Fruit fly (Drosophila melanogaster): ENCODE data around the gene Hsp60B.

The Hsp60B gene

dm6 chr2L:723799-724531, 4.2 kb upstream of the Hsp60B start:
- TF ChIP-seq CG7045 (GFP tag; optimal IDR thresholded peaks at IDR 0.05) = no peak
- TF ChIP-seq CG5204 (GFP tag; optimal IDR thresholded peaks at IDR 0.05) = no peak
- no peak for TF ChIP-seq ovo (GFP tag; optimal IDR thresholded peaks at IDR 0.05)

- TF ChIP-seq toe (GFP tag; optimal IDR thresholded peaks at IDR 0.05) (no peak), CG5204 (GFP tag; optimal IDR thresholded peaks at IDR 0.05) (no peak), Mnt (GFP tag; optimal IDR thresholded peaks at IDR 0.05) (no peak), CG12768 (GFP tag; optimal IDR thresholded peaks at IDR 0.05) (no peak), Crg-1 (GFP tag; optimal IDR thresholded peaks at IDR 0.05) (no peak), Clk (GFP tag; optimal IDR thresholded peaks at IDR 0.05) (no peak)
Measured at dm6 chr2L:724746-725145, 3.4 kb upstream of the Hsp60B start.

DNA sequence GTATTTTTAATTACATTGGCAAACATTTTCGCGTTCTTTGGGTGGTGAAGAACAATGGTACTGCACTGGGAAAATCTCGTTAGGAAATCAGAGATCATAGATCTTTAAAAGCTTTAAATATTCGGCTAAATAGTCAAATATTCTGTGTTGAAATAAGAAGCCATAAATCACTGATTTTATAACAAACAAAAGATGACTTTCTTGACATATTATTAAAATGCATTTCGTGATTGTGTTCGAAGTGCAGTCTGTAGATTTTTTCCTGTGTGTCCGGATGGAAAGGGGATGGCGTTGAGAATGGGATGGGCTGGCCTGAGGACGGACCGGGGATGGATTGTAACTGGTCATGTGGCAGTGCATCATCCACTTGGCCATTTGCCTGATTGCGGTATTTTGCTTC, 3.9 kb downstream of the Hsp60B start:
- TF ChIP-seq CG7045 (GFP tag; optimal IDR thresholded peaks at IDR 0.05) (no peak), kay (GFP tag; ENCODE audit: borderline replicate concordance) (no peak), CG11617 (GFP tag; optimal IDR thresholded peaks at IDR 0.05) (no peak), bab1 (GFP tag; optimal IDR thresholded peaks at IDR 0.05) (no peak), Crg-1 (GFP tag; optimal IDR thresholded peaks at IDR 0.05) (no peak), cnc (optimal IDR thresholded peaks at IDR 0.05) (no peak), CG33017 (tag; optimal IDR thresholded peaks at IDR 0.05) (no peak), pad (GFP tag; optimal IDR thresholded peaks at IDR 0.05) (no peak), CG5204 (GFP tag; optimal IDR thresholded peaks at IDR 0.05) (no peak), CG12768 (GFP tag; optimal IDR thresholded peaks at IDR 0.05) (no peak), CG7101 (tag; optimal IDR thresholded peaks at IDR 0.05) (no peak), Mnt (GFP tag; optimal IDR thresholded peaks at IDR 0.05) (no peak), CG1620 (GFP tag; optimal IDR thresholded peaks at IDR 0.05) (no peak), Hr96 (GFP tag; optimal IDR thresholded peaks at IDR 0.05) (no peak), toe (GFP tag; optimal IDR thresholded peaks at IDR 0.05) (no peak), Clk (GFP tag; optimal IDR thresholded peaks at IDR 0.05) (no peak), cic (GFP tag; optimal IDR thresholded peaks at IDR 0.05) (no peak), tj (GFP tag; optimal IDR thresholded peaks at IDR 0.05) (no peak), CG14711 (tag; optimal IDR thresholded peaks at IDR 0.05) (no peak), ovo (GFP tag; optimal IDR thresholded peaks at IDR 0.05) (no peak)

dm6 chr2L:734120-734519, 6.0 kb downstream of the Hsp60B start:
- TF ChIP-seq CG33017 (tag; optimal IDR thresholded peaks at IDR 0.05) = no peak
- no peak for TF ChIP-seq CG5204 (GFP tag; optimal IDR thresholded peaks at IDR 0.05)

DNA sequence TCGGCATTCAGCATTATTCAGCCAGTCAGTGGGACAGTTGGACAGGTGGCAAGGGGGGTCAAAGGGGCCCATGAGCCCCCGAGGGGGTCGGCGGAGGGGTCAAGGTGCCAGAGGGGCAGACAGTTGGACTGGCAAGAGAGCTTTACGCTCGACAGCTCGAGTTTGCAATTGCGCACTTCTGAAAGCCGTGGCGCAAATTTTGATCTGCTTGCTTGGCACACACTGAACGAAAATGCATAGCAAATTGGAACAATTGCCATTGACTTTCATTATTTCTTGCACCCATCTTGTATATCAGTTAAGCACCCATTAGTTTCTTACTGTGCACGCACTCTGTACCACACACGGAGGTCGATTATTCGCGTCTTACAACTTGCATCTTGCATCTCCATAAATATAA, 7.6 kb downstream of the Hsp60B start:
- TF ChIP-seq CG12768 (GFP tag; optimal IDR thresholded peaks at IDR 0.05) = no peak
- no peak for TF ChIP-seq CG14711 (tag; optimal IDR thresholded peaks at IDR 0.05)
- TF ChIP-seq pad (GFP tag; optimal IDR thresholded peaks at IDR 0.05) = no peak
- no peak for TF ChIP-seq toe (GFP tag; optimal IDR thresholded peaks at IDR 0.05)
- TF ChIP-seq Clk (GFP tag; optimal IDR thresholded peaks at IDR 0.05) = no peak
- TF ChIP-seq CG7101 (tag; optimal IDR thresholded peaks at IDR 0.05) = no peak
- TF ChIP-seq CG33017 (tag; optimal IDR thresholded peaks at IDR 0.05) = no peak
- no peak for TF ChIP-seq bab1 (GFP tag; optimal IDR thresholded peaks at IDR 0.05)
- TF ChIP-seq CG11617 (GFP tag; optimal IDR thresholded peaks at IDR 0.05) = no peak
- TF ChIP-seq tj (GFP tag; optimal IDR thresholded peaks at IDR 0.05) = no peak
- no peak for TF ChIP-seq ovo (GFP tag; optimal IDR thresholded peaks at IDR 0.05)
- TF ChIP-seq cic (GFP tag; optimal IDR thresholded peaks at IDR 0.05) = no peak
- TF ChIP-seq kay (GFP tag; ENCODE audit: borderline replicate concordance) = no peak
- TF ChIP-seq CG1620 (GFP tag; optimal IDR thresholded peaks at IDR 0.05) = no peak
- TF ChIP-seq Hr96 (GFP tag; optimal IDR thresholded peaks at IDR 0.05) = no peak
- no peak for TF ChIP-seq CG7045 (GFP tag; optimal IDR thresholded peaks at IDR 0.05)
- no peak for TF ChIP-seq Crg-1 (GFP tag; optimal IDR thresholded peaks at IDR 0.05)

- TF ChIP-seq bab1 (GFP tag; optimal IDR thresholded peaks at IDR 0.05) (no peak), cnc (optimal IDR thresholded peaks at IDR 0.05) (no peak), Mnt (GFP tag; optimal IDR thresholded peaks at IDR 0.05) (no peak), CG7101 (tag; optimal IDR thresholded peaks at IDR 0.05) (no peak), CG5204 (GFP tag; optimal IDR thresholded peaks at IDR 0.05) (no peak), CG7045 (GFP tag; optimal IDR thresholded peaks at IDR 0.05) (no peak), CG11617 (GFP tag; optimal IDR thresholded peaks at IDR 0.05) (no peak), toe (GFP tag; optimal IDR thresholded peaks at IDR 0.05) (no peak), kay (GFP tag; ENCODE audit: borderline replicate concordance) (no peak), CG12768 (GFP tag; optimal IDR thresholded peaks at IDR 0.05) (no peak), Hr96 (GFP tag; optimal IDR thresholded peaks at IDR 0.05) (no peak)
Measured at dm6 chr2L:740031-740430, 11.9 kb downstream of the Hsp60B start.

dm6 chr2L:744295-744694, 16.1 kb downstream of the Hsp60B start, which contains the start of gene Eaat2:
Gene Eaat2 (minus strand): TSS chr2L:744395.
- TF ChIP-seq Hr96 (GFP tag; optimal IDR thresholded peaks at IDR 0.05) = no peak
- no peak for TF ChIP-seq tj (GFP tag; optimal IDR thresholded peaks at IDR 0.05)
- no peak for TF ChIP-seq Crg-1 (GFP tag; optimal IDR thresholded peaks at IDR 0.05)
- TF ChIP-seq Clk (GFP tag; optimal IDR thresholded peaks at IDR 0.05) = no peak
- no peak for TF ChIP-seq bab1 (GFP tag; optimal IDR thresholded peaks at IDR 0.05)
- no peak for TF ChIP-seq CG12768 (GFP tag; optimal IDR thresholded peaks at IDR 0.05)
- TF ChIP-seq CG11617 (GFP tag; optimal IDR thresholded peaks at IDR 0.05) = no peak
- no peak for TF ChIP-seq ovo (GFP tag; optimal IDR thresholded peaks at IDR 0.05)
- TF ChIP-seq CG33017 (tag; optimal IDR thresholded peaks at IDR 0.05) = no peak
- no peak for TF ChIP-seq cnc (optimal IDR thresholded peaks at IDR 0.05)
- TF ChIP-seq cic (GFP tag; optimal IDR thresholded peaks at IDR 0.05) = no peak
- TF ChIP-seq CG7101 (tag; optimal IDR thresholded peaks at IDR 0.05) = no peak
